Fruit fly (Drosophila melanogaster): ENCODE data around the gene CG15641.

dm6 chrX:15462436-15462857 is 5.2 kb upstream of the CG15641 start, which contains the start of the genes shtd, CG6294 and CG6299:
- TF ChIP-seq CG8478 (optimal IDR thresholded peaks at IDR 0.05) (no peak), CTCF (optimal IDR thresholded peaks at IDR 0.05) (peak in 1 of 2 experiments; percentile 23)
